Fruit fly (Drosophila melanogaster) Kc167 (cell line): ENCODE results near the gene Acph-1.

Experiments used
- Myc ChIP-seq: fragments of >200 bp; optimal IDR thresholded peaks from 2 replicates; lab custom pipeline; 2017; ENCODE audit warnings: missing external identifiers
- Sin3A ChIP-seq: fragments of >200 bp; optimal IDR thresholded peaks from 2 replicates; lab custom pipeline; 2018; ENCODE audit warnings: missing external identifiers
- h ChIP-seq: fragments of >200 bp; optimal IDR thresholded peaks from 3 replicates; lab custom pipeline; 2018; ENCODE audit warnings: missing external identifiers
- insv ChIP-seq: fragments of >200 bp; optimal IDR thresholded peaks from 3 replicates; lab custom pipeline; 2018; ENCODE audit warnings: missing external identifiers
- psq ChIP-seq: fragments of >200 bp; optimal IDR thresholded peaks from 2 replicates; lab custom pipeline; 2017; ENCODE audit warnings: missing external identifiers
- ttk ChIP-seq: sonication (Bioruptor generic); optimal IDR thresholded peaks from 2 replicates; lab custom pipeline; 2017; ENCODE audit warnings: missing external identifiers

Acph-1 gene

dm6 chr3R:30014977-30015514, 21.8 kb upstream of the Acph-1 start, which contains the start of gene CG7920:
Gene CG7920, minus strand, starts transcription at chr3R:30015284.
- TF ChIP-seq psq (lab: Kevin White, UChicago) (no peak), h (lab: Kevin White, UChicago) (no peak), Myc (lab: Kevin White, UChicago) (no peak), Sin3A (lab: Kevin White, UChicago) (no peak), insv (lab: Kevin White, UChicago) (no peak), ttk (no peak)

- TF ChIP-seq h (lab: Kevin White, UChicago) (no peak), Myc (lab: Kevin White, UChicago) (no peak), psq (lab: Kevin White, UChicago) (no peak), ttk (no peak), Sin3A (lab: Kevin White, UChicago) (no peak), insv (lab: Kevin White, UChicago) (no peak)
Measured at dm6 chr3R:30014480-30014879, 21.3 kb upstream of the Acph-1 start.

dm6 chr3R:30013909-30014308, 20.7 kb upstream of the Acph-1 start:
- no peak for TF ChIP-seq insv (lab: Kevin White, UChicago)
- TF ChIP-seq ttk = no peak
- TF ChIP-seq h (lab: Kevin White, UChicago) = no peak
- TF ChIP-seq Sin3A (lab: Kevin White, UChicago) = no peak

- no peak for TF ChIP-seq psq (lab: Kevin White, UChicago)
- no peak for TF ChIP-seq Myc (lab: Kevin White, UChicago)
- TF ChIP-seq Sin3A (lab: Kevin White, UChicago) = no peak
- TF ChIP-seq ttk = no peak
- TF ChIP-seq insv (lab: Kevin White, UChicago) = no peak
- no peak for TF ChIP-seq h (lab: Kevin White, UChicago)
Measured at dm6 chr3R:30012602-30013489, 19.6 kb upstream of the Acph-1 start.

dm6 chr3R:30009173-30009572, 16.0 kb upstream of the Acph-1 start, which contains the start of gene CG7912:
Gene CG7912, minus strand, starts transcription at chr3R:30009189.
- TF ChIP-seq Myc (lab: Kevin White, UChicago) (no peak), h (lab: Kevin White, UChicago) (no peak), Sin3A (lab: Kevin White, UChicago) (no peak), psq (lab: Kevin White, UChicago) (no peak), insv (lab: Kevin White, UChicago) (no peak), ttk (no peak)

- no peak for TF ChIP-seq psq (lab: Kevin White, UChicago)
- TF ChIP-seq h (lab: Kevin White, UChicago) = no peak
- no peak for TF ChIP-seq Sin3A (lab: Kevin White, UChicago)
- no peak for TF ChIP-seq Myc (lab: Kevin White, UChicago)
- TF ChIP-seq ttk = no peak
- TF ChIP-seq insv (lab: Kevin White, UChicago) = no peak
Measured at dm6 chr3R:30005332-30005979, 12.2 kb upstream of the Acph-1 start.

dm6 chr3R:30004648-30005047, 11.4 kb upstream of the Acph-1 start, which contains the start of the genes Nlp and Nph:
Gene Nlp, plus strand, starts transcription at chr3R:30004785.
Gene Nph, minus strand, starts transcription at chr3R:30004861.
- TF ChIP-seq h (lab: Kevin White, UChicago) (no peak), psq (lab: Kevin White, UChicago) (no peak), Sin3A (lab: Kevin White, UChicago) (no peak), Myc (lab: Kevin White, UChicago) (no peak), insv (lab: Kevin White, UChicago) (no peak), ttk (no peak)

dm6 chr3R:30000286-30000685, 7.1 kb upstream of the Acph-1 start, which contains the start of gene Tace:
Gene Tace, plus strand, starts transcription at chr3R:30000530.
- TF ChIP-seq psq (lab: Kevin White, UChicago) (no peak), Myc (lab: Kevin White, UChicago) (no peak), Sin3A (lab: Kevin White, UChicago) (no peak), insv (lab: Kevin White, UChicago) (no peak), ttk (no peak), h (lab: Kevin White, UChicago) (no peak)

- TF ChIP-seq Myc (lab: Kevin White, UChicago) (no peak), Sin3A (lab: Kevin White, UChicago) (no peak), ttk (no peak), h (lab: Kevin White, UChicago) (no peak), insv (lab: Kevin White, UChicago) (no peak), psq (lab: Kevin White, UChicago) (no peak)
Measured at dm6 chr3R:29999495-29999894, 6.3 kb upstream of the Acph-1 start, which contains the start of gene CG34298. Gene CG34298, plus strand, starts transcription at chr3R:29999795.

dm6 chr3R:29997607-29998236, 4.5 kb upstream of the Acph-1 start, which contains the start of the genes CG15525 and CG11504:
Gene CG15525, minus strand, starts transcription at chr3R:29997676.
Gene CG11504, plus strand, starts transcription at chr3R:29997900.
- TF ChIP-seq ttk (no peak), psq (lab: Kevin White, UChicago) (no peak), insv (lab: Kevin White, UChicago) (no peak)

- TF ChIP-seq Myc (lab: Kevin White, UChicago) (no peak), Sin3A (lab: Kevin White, UChicago) (no peak), psq (lab: Kevin White, UChicago) (no peak), ttk (no peak), insv (lab: Kevin White, UChicago) (no peak), h (lab: Kevin White, UChicago) (no peak)
Measured at dm6 chr3R:29995035-29995434, 1.8 kb upstream of the Acph-1 start, which contains the start of the genes CG7903 and Sas-6. Gene CG7903, minus strand, starts transcription at chr3R:29995231. Gene Sas-6, plus strand, starts transcription at chr3R:29995357.
